Fruit fly (Drosophila melanogaster) whole organism, larva: ENCODE data around the gene sif.

ENCODE experiments used
- noc ChIP-seq: fragments of 200-800 bp; sonication (Bioruptor generic); optimal IDR thresholded peaks from 3 replicates; lab custom pipeline; 2019; ENCODE audit warnings: missing biosample characterization, mild to moderate bottlenecking, missing genetic modification characterization, moderate library complexity

sif gene

dm6 chr3L:5787476-5787875 is 129.8 kb downstream of the sif start:
- TF ChIP-seq noc (tag; lab: Kevin White, UChicago), result no peak

- TF ChIP-seq noc (tag; lab: Kevin White, UChicago), result no peak
Measured at dm6 chr3L:5788823-5789222, 131.1 kb downstream of the sif start.

- no peak for TF ChIP-seq noc (tag; lab: Kevin White, UChicago)
Measured at dm6 chr3L:5789663-5790062, 131.9 kb downstream of the sif start.

dm6 chr3L:5793967-5794366 is 136.3 kb downstream of the sif start, which contains the start of gene Bre1:
Bre1 (minus strand) TSS chr3L:5794192.
- TF ChIP-seq noc (tag; lab: Kevin White, UChicago), result no peak

- TF ChIP-seq noc (tag; lab: Kevin White, UChicago), result no peak
Measured at dm6 chr3L:5796493-5796998, 138.8 kb downstream of the sif start, which contains the start of gene Tektin-C. Tektin-C (minus strand) TSS chr3L:5796543.

dm6 chr3L:5797274-5797673 is 139.6 kb downstream of the sif start:
- TF ChIP-seq noc (tag; lab: Kevin White, UChicago), result no peak
